Fruit fly (Drosophila melanogaster) whole organism, prepupa: ENCODE results near the gene AANATL2.

Source experiments
- Blimp-1 ChIP-seq: fragments of 200-800 bp; sonication (Bioruptor generic); optimal IDR thresholded peaks from 3 replicates; lab custom pipeline; 2017; ENCODE audit warnings: missing biosample characterization, missing genetic modification characterization, mild to moderate bottlenecking, moderate library complexity, missing genetic modification reagents
- CG10631 ChIP-seq: fragments of 200-800 bp; sonication (Bioruptor generic); optimal IDR thresholded peaks from 2 replicates; lab custom pipeline; 2016; ENCODE audit warnings: missing biosample characterization, missing genetic modification characterization
- CG10669 ChIP-seq: fragments of 200-800 bp; sonication (Bioruptor generic); optimal IDR thresholded peaks from 3 replicates; lab custom pipeline; 2018; ENCODE audit warnings: missing biosample characterization, mild to moderate bottlenecking, missing genetic modification characterization, moderate library complexity
- CG11294 ChIP-seq: fragments of 200-800 bp; sonication (Bioruptor generic); IDR thresholded peaks from 2 replicates; pipeline ENCODE4 v1.3.6; 2022; ENCODE audit warnings: missing biosample characterization, missing genetic modification characterization
- CG11762 ChIP-seq: fragments of 200-800 bp; sonication (Bioruptor generic); optimal IDR thresholded peaks from 3 replicates; lab custom pipeline; 2016; ENCODE audit warnings: missing biosample characterization, missing genetic modification characterization; ENCODE audit not compliant: insufficient read depth
- CG11902 ChIP-seq: fragments of 200-800 bp; sonication (Bioruptor generic); optimal IDR thresholded peaks from 3 replicates; lab custom pipeline; 2016; ENCODE audit warnings: missing biosample characterization, missing genetic modification characterization
- CG15336 ChIP-seq: fragments of 200-800 bp; sonication (Bioruptor generic); IDR thresholded peaks from 2 replicates; pipeline ENCODE4 v1.3.6; 2022; ENCODE audit warnings: missing biosample characterization, missing genetic modification characterization
- CG16779 ChIP-seq: fragments of 200-800 bp; sonication (Bioruptor generic); optimal IDR thresholded peaks from 3 replicates; lab custom pipeline; 2017; ENCODE audit warnings: missing biosample characterization, mild to moderate bottlenecking, missing genetic modification characterization
- CG3032 ChIP-seq: fragments of 200-800 bp; optimal IDR thresholded peaks from 2 replicates; lab custom pipeline; 2019; ENCODE audit warnings: missing biosample characterization, mild to moderate bottlenecking, missing genetic modification characterization, moderate library complexity
- CG32006 ChIP-seq: fragments of 200-800 bp; sonication (Bioruptor generic); optimal IDR thresholded peaks from 3 replicates; lab custom pipeline; 2017; ENCODE audit warnings: missing biosample characterization, mild to moderate bottlenecking, missing genetic modification characterization
- CG34406 ChIP-seq: fragments of 200-800 bp; sonication (Bioruptor generic); optimal IDR thresholded peaks from 3 replicates; lab custom pipeline; 2016; ENCODE audit warnings: missing biosample characterization, missing genetic modification characterization
- CG4318 ChIP-seq: fragments of 200-800 bp; sonication (Bioruptor generic); optimal IDR thresholded peaks from 3 replicates; lab custom pipeline; 2017; ENCODE audit warnings: missing biosample characterization, mild to moderate bottlenecking, missing genetic modification characterization
- CG6163 ChIP-seq: fragments of 200-800 bp; sonication (Bioruptor generic); IDR thresholded peaks from 3 replicates; pipeline ENCODE4 v1.3.6; 2022; ENCODE audit warnings: missing biosample characterization, missing genetic modification characterization
- CG6276 ChIP-seq: fragments of 200-800 bp; sonication (Bioruptor generic); optimal IDR thresholded peaks from 2 replicates; lab custom pipeline; 2017; ENCODE audit warnings: missing biosample characterization, mild to moderate bottlenecking, missing genetic modification characterization
- CG6792 ChIP-seq: fragments of 200-800 bp; sonication (Bioruptor generic); optimal IDR thresholded peaks from 3 replicates; lab custom pipeline; 2016; ENCODE audit warnings: missing biosample characterization, missing genetic modification characterization
- CG6808 ChIP-seq: fragments of 200-800 bp; sonication (Bioruptor generic); optimal IDR thresholded peaks from 3 replicates; lab custom pipeline; 2017; ENCODE audit warnings: missing biosample characterization, missing genetic modification characterization, mild to moderate bottlenecking, moderate library complexity, missing genetic modification reagents
- CG6854 ChIP-seq: fragments of 200-800 bp; sonication (Bioruptor generic); optimal IDR thresholded peaks from 2 replicates; lab custom pipeline; 2017; ENCODE audit warnings: missing biosample characterization, mild to moderate bottlenecking, missing genetic modification characterization
- CG7368 ChIP-seq: fragments of 200-800 bp; sonication (Bioruptor generic); optimal IDR thresholded peaks from 3 replicates; lab custom pipeline; 2016; ENCODE audit warnings: missing biosample characterization, missing genetic modification characterization
- CG8119 ChIP-seq: fragments of 200-800 bp; sonication (Bioruptor generic); IDR thresholded peaks from 3 replicates; pipeline ENCODE4 v1.3.6; 2022; ENCODE audit warnings: missing biosample characterization, missing genetic modification characterization
- CG8632 ChIP-seq: fragments of 200-800 bp; sonication (Bioruptor generic); optimal IDR thresholded peaks from 3 replicates; lab custom pipeline; 2016; ENCODE audit warnings: missing biosample characterization, missing genetic modification characterization
- Eip78C ChIP-seq: fragments of 200-800 bp; sonication (Bioruptor generic); peaks from one replicate; lab custom pipeline; 2016; ENCODE audit warnings: missing biosample characterization, missing genetic modification characterization
- Eip93F ChIP-seq: fragments of 200-800 bp; sonication (Bioruptor generic); optimal IDR thresholded peaks from 2 replicates; lab custom pipeline; 2016; ENCODE audit warnings: missing biosample characterization, mild to moderate bottlenecking, missing genetic modification characterization
- Ets21C ChIP-seq: fragments of 200-800 bp; sonication (Bioruptor generic); optimal IDR thresholded peaks from 3 replicates; lab custom pipeline; 2016; ENCODE audit warnings: missing biosample characterization, missing genetic modification characterization
- Gug ChIP-seq: fragments of 200-800 bp; sonication (Bioruptor generic); IDR thresholded peaks from 2 replicates; pipeline ENCODE4 v1.3.6; 2022; ENCODE audit warnings: missing biosample characterization, missing genetic modification characterization
- Hr38 ChIP-seq: sonication (Bioruptor generic); optimal IDR thresholded peaks from 2 replicates; lab custom pipeline; 2016; ENCODE audit warnings: missing biosample characterization, missing genetic modification characterization
- Hr39 ChIP-seq: fragments of 200-800 bp; sonication (Bioruptor generic); optimal IDR thresholded peaks from 2 replicates; lab custom pipeline; 2016; ENCODE audit warnings: missing biosample characterization, missing genetic modification characterization
- Hr4 ChIP-seq: fragments of 200-800 bp; sonication (Bioruptor generic); optimal IDR thresholded peaks from 3 replicates; lab custom pipeline; 2016; ENCODE audit warnings: missing biosample characterization, missing genetic modification characterization
- Lpt ChIP-seq: fragments of 200-800 bp; sonication (Bioruptor generic); optimal IDR thresholded peaks from 3 replicates; lab custom pipeline; 2016; ENCODE audit warnings: missing biosample characterization, missing genetic modification characterization
- OdsH ChIP-seq: fragments of 200-800 bp; sonication (Bioruptor generic); optimal IDR thresholded peaks from 3 replicates; lab custom pipeline; 2016; ENCODE audit warnings: missing biosample characterization, missing genetic modification characterization
- Smox ChIP-seq: fragments of 200-800 bp; sonication (Bioruptor generic); optimal IDR thresholded peaks from 3 replicates; lab custom pipeline; 2016; ENCODE audit warnings: missing biosample characterization, missing genetic modification characterization
- Sox102F ChIP-seq: fragments of 200-800 bp; sonication (Bioruptor generic); optimal IDR thresholded peaks from 2 replicates; lab custom pipeline; 2016; ENCODE audit warnings: missing biosample characterization, mild to moderate bottlenecking, missing genetic modification characterization
- Sox14 ChIP-seq: fragments of 200-800 bp; sonication (Bioruptor generic); optimal IDR thresholded peaks from 3 replicates; lab custom pipeline; 2016; ENCODE audit warnings: missing biosample characterization, missing genetic modification characterization
- achi ChIP-seq: fragments of 200-800 bp; sonication (Bioruptor generic); optimal IDR thresholded peaks from 3 replicates; lab custom pipeline; 2016; ENCODE audit warnings: missing biosample characterization, missing genetic modification characterization
- cyc ChIP-seq: fragments of 200-800 bp; sonication (Bioruptor generic); optimal IDR thresholded peaks from 3 replicates; lab custom pipeline; 2016; ENCODE audit warnings: missing biosample characterization, missing genetic modification characterization
- dac ChIP-seq: fragments of 200-800 bp; sonication (Bioruptor generic); optimal IDR thresholded peaks from 2 replicates; lab custom pipeline; 2017; ENCODE audit warnings: missing biosample characterization, mild to moderate bottlenecking, missing genetic modification characterization
- dsx ChIP-seq: fragments of 200-800 bp; optimal IDR thresholded peaks from 3 replicates; lab custom pipeline; 2019; ENCODE audit warnings: missing biosample characterization, mild to moderate bottlenecking, missing genetic modification characterization, moderate library complexity; ENCODE audit not compliant: poor library complexity, severe bottlenecking
- esn ChIP-seq: fragments of 200-800 bp; sonication (Bioruptor generic); optimal IDR thresholded peaks from 2 replicates; lab custom pipeline; 2016; ENCODE audit warnings: missing biosample characterization, mild to moderate bottlenecking, missing genetic modification characterization, moderate library complexity
- fd85E ChIP-seq: fragments of 200-800 bp; sonication (Bioruptor generic); optimal IDR thresholded peaks from 3 replicates; lab custom pipeline; 2016; ENCODE audit warnings: missing biosample characterization, missing genetic modification characterization
- fkh ChIP-seq: fragments of 200-800 bp; sonication (Bioruptor generic); optimal IDR thresholded peaks from 3 replicates; lab custom pipeline; 2017; ENCODE audit warnings: missing biosample characterization, mild to moderate bottlenecking, missing genetic modification characterization, moderate library complexity
- lz ChIP-seq: fragments of 200-800 bp; sonication (Bioruptor generic); optimal IDR thresholded peaks from 3 replicates; lab custom pipeline; 2016; ENCODE audit warnings: missing biosample characterization, missing genetic modification characterization
- svp ChIP-seq: fragments of 200-800 bp; sonication (Bioruptor generic); peaks from one replicate; lab custom pipeline; 2016; ENCODE audit warnings: missing biosample characterization, missing genetic modification characterization
- topi ChIP-seq: fragments of 200-800 bp; sonication (Bioruptor generic); optimal IDR thresholded peaks from 3 replicates; lab custom pipeline; 2016; ENCODE audit warnings: missing biosample characterization, missing genetic modification characterization
- vri ChIP-seq: fragments of 200-800 bp; sonication (Bioruptor generic); optimal IDR thresholded peaks from 3 replicates; lab custom pipeline; 2016; ENCODE audit warnings: missing biosample characterization, mild to moderate bottlenecking, missing genetic modification characterization

AANATL2 gene

dm6 chr2L:6280328-6280727 lies 24.7 kb downstream of the AANATL2 start (continued):
- TF ChIP-seq CG16779 (tag; lab: Kevin White, UChicago) (no peak), Smox (peak; percentile 29), Ets21C (no peak), esn (GFP tag; lab: Kevin White, UChicago) (no peak), CG11294 (GFP tag; lab: Robert Waterston, UW) (no peak), CG6792 (GFP tag; lab: Kevin White, UChicago) (no peak), CG10669 (GFP tag; lab: Kevin White, UChicago) (peak; percentile 19)

- TF ChIP-seq fd85E (GFP tag; lab: Kevin White, UChicago) (no peak), Eip78C (GFP tag; lab: Kevin White, UChicago) (peak; percentile 75), CG10669 (GFP tag; lab: Kevin White, UChicago) (no peak), fkh (peak; percentile 87)
Observed at dm6 chr2L:6283376-6283775, 27.7 kb downstream of the AANATL2 start.

dm6 chr2L:6291605-6292004 lies 35.9 kb downstream of the AANATL2 start:
- TF ChIP-seq CG6808 (GFP tag; lab: Kevin White, UChicago) (peak; percentile 0), Ets21C (no peak), Sox102F (GFP tag; lab: Kevin White, UChicago) (peak; percentile 3), topi (GFP tag; lab: Kevin White, UChicago) (no peak), CG3032 (no peak), CG10669 (GFP tag; lab: Kevin White, UChicago) (no peak), dac (GFP tag; lab: Kevin White, UChicago) (no peak), Eip93F (GFP tag; lab: Kevin White, UChicago) (no peak), CG6276 (peak; percentile 30), CG8119 (no peak), Gug (0 out of 2 replicates have a peak, but pooled peaks have one; percentile 9), Lpt (GFP tag; lab: Kevin White, UChicago) (no peak), CG16779 (tag; lab: Kevin White, UChicago) (no peak), CG32006 (GFP tag; lab: Kevin White, UChicago) (no peak), vri (GFP tag; lab: Kevin White, UChicago) (peak; percentile 34), achi (no peak), CG6163 (GFP tag; lab: Robert Waterston, UW) (no peak), fkh (peak; percentile 86), CG11762 (no peak), cyc (GFP tag; lab: Kevin White, UChicago) (no peak), CG10631 (no peak), fd85E (GFP tag; lab: Kevin White, UChicago) (no peak), lz (no peak), Hr39 (no peak), Blimp-1 (GFP tag; lab: Kevin White, UChicago) (no peak), CG8632 (GFP tag; lab: Kevin White, UChicago) (peak; percentile 40), CG15336 (GFP tag; lab: Robert Waterston, UW) (no peak), CG34406 (GFP tag; lab: Kevin White, UChicago) (no peak), OdsH (no peak), Hr38 (GFP tag; lab: Kevin White, UChicago) (no peak), CG7368 (GFP tag; lab: Kevin White, UChicago) (no peak), Sox14 (GFP tag; lab: Kevin White, UChicago) (no peak), CG6854 (GFP tag; lab: Kevin White, UChicago) (no peak), svp (GFP tag; lab: Kevin White, UChicago) (peak; percentile 45), Eip78C (GFP tag; lab: Kevin White, UChicago) (no peak), dsx (GFP tag; lab: Kevin White, UChicago) (no peak), CG6792 (GFP tag; lab: Kevin White, UChicago) (no peak), Hr4 (GFP tag; lab: Kevin White, UChicago) (no peak), CG4318 (GFP tag; lab: Kevin White, UChicago) (no peak), CG11902 (GFP tag; lab: Kevin White, UChicago) (no peak)
- TF ChIP-seq, all 60 proteins: peak for 8
